Worm (Caenorhabditis elegans) whole organism, L2 larva: ENCODE results near the gene ttm-2.

Source experiments
- dmd-4 ChIP-seq: sonication (generic microtip); optimal IDR thresholded peaks from 2 replicates; lab custom pipeline; 2017; ENCODE audit warnings: missing biosample characterization, missing genetic modification characterization
- nhr-12 ChIP-seq: fragments of 150-350 bp; optimal IDR thresholded peaks from 2 replicates; lab custom pipeline; 2014; ENCODE audit warnings: missing biosample characterization, missing genetic modification characterization
- nhr-237 ChIP-seq: fragments of 150-350 bp; optimal IDR thresholded peaks from 2 replicates; lab custom pipeline; 2014; ENCODE audit warnings: missing biosample characterization, missing genetic modification characterization
- nhr-25 ChIP-seq: fragments of 150-350 bp; sonication (generic microtip); optimal IDR thresholded peaks from 3 replicates; lab custom pipeline; 2014; ENCODE audit warnings: missing biosample characterization, missing genetic modification characterization
- sma-3 ChIP-seq: sonication (generic microtip); optimal IDR thresholded peaks from 2 replicates; lab custom pipeline; 2016; ENCODE audit warnings: missing genetic modification reagents, missing genetic modification characterization, missing compliant biosample characterization
- snpc-4 ChIP-seq: fragments of 150-350 bp; optimal IDR thresholded peaks from 2 replicates; lab custom pipeline; 2014; ENCODE audit warnings: missing biosample characterization, missing genetic modification characterization
- zag-1 ChIP-seq: fragments of 150-350 bp; optimal IDR thresholded peaks from 2 replicates; lab custom pipeline; 2014; ENCODE audit warnings: missing biosample characterization, missing genetic modification characterization
- ztf-11 ChIP-seq: sonication (generic microtip); optimal IDR thresholded peaks from 2 replicates; lab custom pipeline; 2017; ENCODE audit warnings: missing biosample characterization, missing genetic modification characterization

DNA sequence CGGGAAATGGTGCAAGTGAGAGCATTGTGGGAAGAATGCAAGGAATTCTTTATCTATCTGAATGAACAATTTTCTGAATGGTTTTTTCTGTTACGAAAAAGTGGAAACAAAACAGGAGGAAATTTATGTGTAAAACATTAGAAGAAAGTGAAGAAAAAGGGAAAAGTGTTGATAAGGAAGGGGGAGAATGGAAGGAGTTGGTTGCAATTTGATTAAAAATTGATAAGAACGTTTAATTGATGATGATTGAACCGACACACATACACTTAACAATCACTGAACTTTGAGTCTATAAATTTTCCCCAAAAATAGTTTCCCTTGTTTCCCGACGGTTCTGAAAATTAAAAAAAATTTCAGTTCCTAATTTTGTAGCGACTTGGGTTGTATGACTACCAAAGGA lies 36.7 kb upstream of the ttm-2 start:
- TF ChIP-seq sma-3 (GFP tag; lab: Kevin White, UChicago), result no peak
- TF ChIP-seq nhr-237 (tag; lab: Kevin White, UChicago), result no peak
- TF ChIP-seq zag-1 (tag; lab: Kevin White, UChicago), result no peak
- no peak for TF ChIP-seq ztf-11 (tag; lab: Kevin White, UChicago)
- TF ChIP-seq snpc-4 (tag; lab: Kevin White, UChicago), result no peak
- TF ChIP-seq dmd-4 (tag; lab: Kevin White, UChicago), result no peak
- no peak for TF ChIP-seq nhr-25 (tag; lab: Kevin White, UChicago)
- no peak for TF ChIP-seq nhr-12 (tag; lab: Kevin White, UChicago)
